Worm (Caenorhabditis elegans): ENCODE data around the gene ZK688.9.

- TF ChIP-seq lsy-27 (tag; optimal IDR thresholded peaks at IDR 0.05; ENCODE audit: borderline replicate concordance, insufficient read depth), result no peak
- TF ChIP-seq attf-5 (GFP tag; optimal IDR thresholded peaks at IDR 0.05), result no peak
- no peak for TF ChIP-seq aptf-2 (GFP tag; conservative IDR thresholded peaks at IDR 0.05)
These were observed 21.9 kb downstream of the ZK688.9 start, which contains the start of gene cuc-1 for ce11 chrIII:7860885-7861284.

All from whole organism, young adult.